Fruit fly (Drosophila melanogaster): ENCODE measurements around the gene CG10492.

Gene CG10492

DNA sequence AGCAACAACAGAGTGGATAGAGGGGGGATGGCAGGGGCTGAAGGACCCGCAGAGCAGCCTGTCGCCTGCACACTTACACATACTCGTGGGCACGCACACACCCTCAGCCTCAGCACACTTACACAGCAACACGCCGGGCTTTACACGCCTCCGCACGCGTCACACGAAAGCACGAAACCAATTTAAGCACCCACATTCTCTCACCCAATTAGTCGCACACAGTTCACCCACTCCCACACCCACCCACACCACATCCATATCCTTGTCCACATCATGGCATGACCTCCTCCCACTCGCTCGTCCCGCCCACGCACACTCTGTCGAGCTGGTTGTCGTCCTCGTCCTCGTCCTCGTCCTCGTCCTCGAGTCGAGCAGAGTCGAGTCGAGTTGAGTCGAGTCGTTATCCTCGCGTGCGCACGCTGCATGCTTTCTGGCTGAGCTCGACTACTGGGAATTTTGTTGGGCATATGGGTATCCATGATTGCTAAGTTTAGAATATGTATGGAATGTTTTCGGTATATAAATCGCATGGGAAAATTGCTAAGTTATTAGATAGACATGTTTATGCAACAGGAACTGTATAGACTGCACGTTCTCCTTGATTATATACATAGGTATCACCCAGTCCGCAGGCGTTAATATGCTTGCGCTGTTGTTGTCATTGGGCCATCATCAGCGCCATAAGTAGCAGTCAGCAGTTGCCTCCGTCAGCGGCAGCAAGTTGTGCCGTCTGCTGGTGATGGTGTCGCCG is 41.8 kb upstream of the CG10492 start (continued):
- TF ChIP-seq CG8632 (GFP tag; optimal IDR thresholded peaks at IDR 0.05) = peak; percentile 53
- TF ChIP-seq CG3032 (tag; optimal IDR thresholded peaks at IDR 0.05) = peak; percentile 76
- peak; percentile 63 for TF ChIP-seq CG15336 (GFP tag; IDR thresholded peaks at IDR 0.05)
- TF ChIP-seq CG32006 (GFP tag; optimal IDR thresholded peaks at IDR 0.05) = peak; percentile 76
- peak; percentile 61 for TF ChIP-seq Ets21C (GFP tag; optimal IDR thresholded peaks at IDR 0.05)
- TF ChIP-seq CG1621 (tag; optimal IDR thresholded peaks at IDR 0.05) = peak; percentile 72
- TF ChIP-seq CG6792 (GFP tag; optimal IDR thresholded peaks at IDR 0.05) = peak; percentile 75
- peak; percentile 70 for TF ChIP-seq acj6 (GFP tag; optimal IDR thresholded peaks at IDR 0.05)
- TF ChIP-seq fd59A (GFP tag; optimal IDR thresholded peaks at IDR 0.05) = peak; percentile 60
- TF ChIP-seq CG34406 (GFP tag; optimal IDR thresholded peaks at IDR 0.05) = peak; percentile 60

DNA sequence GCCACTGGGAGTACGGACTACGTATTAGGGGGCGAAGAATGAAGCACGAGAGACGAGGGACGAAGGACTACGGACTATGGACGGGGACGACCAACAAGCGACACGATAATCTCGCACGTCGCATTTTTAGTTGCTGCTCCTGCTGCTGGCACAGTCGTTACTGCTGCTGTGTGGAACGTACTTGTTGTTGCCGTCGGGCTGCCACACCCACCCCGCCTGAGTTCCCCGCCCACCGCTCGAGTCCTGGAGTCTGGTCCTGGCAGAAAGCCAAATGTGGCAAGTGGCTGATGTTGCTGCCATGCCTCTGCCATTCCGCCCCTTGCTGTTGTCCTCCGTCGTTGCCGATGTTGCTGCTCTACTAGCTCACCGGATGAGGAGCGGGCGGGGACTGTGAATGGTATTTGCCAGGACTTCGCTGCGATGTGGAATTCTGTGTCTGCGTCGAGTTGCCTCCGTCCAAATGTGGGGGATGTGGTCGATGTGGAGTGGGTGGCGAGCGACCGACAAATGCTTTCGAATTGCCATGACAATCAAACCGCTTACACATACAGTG is 41.0 kb upstream of the CG10492 start:
- TF ChIP-seq svp (GFP tag) = peak; percentile 9
- no peak for TF ChIP-seq CG10669 (GFP tag; optimal IDR thresholded peaks at IDR 0.05)

DNA sequence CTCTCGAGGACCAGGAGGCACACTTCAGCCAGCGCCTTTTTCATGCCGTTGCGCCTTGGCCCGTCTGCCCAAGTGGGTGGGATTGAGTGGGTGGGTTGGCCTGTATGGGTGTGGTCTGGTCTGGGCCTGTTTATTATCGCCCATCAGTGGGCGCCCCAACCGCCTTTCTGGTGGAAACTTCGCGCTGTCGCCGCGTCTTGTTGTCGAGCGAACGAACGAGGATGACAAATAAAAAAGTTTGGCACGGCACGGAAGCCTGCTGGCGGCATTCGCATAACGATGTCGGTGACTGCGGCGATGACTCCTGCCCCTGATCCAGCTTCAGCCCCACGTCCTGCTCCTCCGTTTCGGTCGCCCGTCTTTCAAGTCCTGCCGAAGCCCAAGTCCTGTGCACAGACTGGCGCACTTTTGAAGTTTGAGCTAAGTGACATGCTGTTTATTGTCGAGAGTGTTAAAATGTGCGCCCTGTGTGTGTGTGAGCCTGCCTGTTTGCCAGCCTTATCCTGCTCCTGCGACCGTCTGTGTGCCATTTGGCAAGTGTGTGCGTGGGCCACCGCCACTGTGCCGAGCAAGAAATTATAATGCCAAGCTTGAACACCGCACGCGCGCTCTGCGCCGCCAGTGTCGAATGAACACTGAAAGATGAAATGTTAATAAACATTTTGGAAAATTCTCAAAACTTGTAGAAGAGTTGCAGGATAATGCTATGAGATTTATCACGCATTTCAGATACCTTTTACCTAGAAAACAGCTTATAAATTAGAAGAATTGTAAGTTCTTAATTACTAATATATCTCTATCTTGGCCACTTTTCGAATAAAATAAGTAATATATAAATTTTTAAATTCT is 39.6 kb upstream of the CG10492 start:
- peak; percentile 29 for TF ChIP-seq CG6792 (GFP tag; optimal IDR thresholded peaks at IDR 0.05)
- no peak for TF ChIP-seq Blimp-1 (GFP tag; optimal IDR thresholded peaks at IDR 0.05)
- no peak for TF ChIP-seq Gug (GFP tag; IDR thresholded peaks at IDR 0.05)
- TF ChIP-seq CG11762 (GFP tag; optimal IDR thresholded peaks at IDR 0.05; ENCODE audit: insufficient read depth) = peak; percentile 28
- TF ChIP-seq CG15336 (GFP tag; IDR thresholded peaks at IDR 0.05) = peak; percentile 47
- TF ChIP-seq spab (GFP tag; optimal IDR thresholded peaks at IDR 0.05) = peak; percentile 48
- no peak for TF ChIP-seq Hr39 (GFP tag; optimal IDR thresholded peaks at IDR 0.05)
- peak; percentile 11 for TF ChIP-seq cyc (GFP tag; optimal IDR thresholded peaks at IDR 0.05)
- TF ChIP-seq fd85E (GFP tag; optimal IDR thresholded peaks at IDR 0.05) = no peak
- TF ChIP-seq fd59A (GFP tag; optimal IDR thresholded peaks at IDR 0.05) = peak; percentile 23
- TF ChIP-seq Sox102F (GFP tag; optimal IDR thresholded peaks at IDR 0.05) = peak; percentile 27
- peak in 1 of 2 experiments; percentile 35 for TF ChIP-seq salr (GFP tag; optimal IDR thresholded peaks at IDR 0.05)
- TF ChIP-seq OdsH (GFP tag; optimal IDR thresholded peaks at IDR 0.05) = peak; percentile 52
- peak; percentile 30 for TF ChIP-seq CG3919 (GFP tag; optimal IDR thresholded peaks at IDR 0.05)
- TF ChIP-seq CG6163 (GFP tag; IDR thresholded peaks at IDR 0.05) = no peak
- no peak for TF ChIP-seq CG7368 (GFP tag; optimal IDR thresholded peaks at IDR 0.05)
- no peak for TF ChIP-seq CG11294 (GFP tag; IDR thresholded peaks at IDR 0.05)
- TF ChIP-seq Eip93F (GFP tag; optimal IDR thresholded peaks at IDR 0.05) = no peak
- peak; percentile 28 for TF ChIP-seq Smox (GFP tag; optimal IDR thresholded peaks at IDR 0.05)
- no peak for TF ChIP-seq Sox14 (GFP tag; optimal IDR thresholded peaks at IDR 0.05)
- TF ChIP-seq dac (GFP tag; optimal IDR thresholded peaks at IDR 0.05) = no peak
- TF ChIP-seq Met (GFP tag; optimal IDR thresholded peaks at IDR 0.05) = peak; percentile 11
- TF ChIP-seq CG6854 (GFP tag; optimal IDR thresholded peaks at IDR 0.05) = no peak
- TF ChIP-seq CG3032 (tag; optimal IDR thresholded peaks at IDR 0.05) = peak; percentile 66
- TF ChIP-seq CG11902 (GFP tag; optimal IDR thresholded peaks at IDR 0.05) = no peak
- TF ChIP-seq CG6808 (GFP tag; optimal IDR thresholded peaks at IDR 0.05) = peak; percentile 70
- TF ChIP-seq Hr4 (GFP tag; optimal IDR thresholded peaks at IDR 0.05) = peak; percentile 39
- TF ChIP-seq svp (GFP tag) = peak; percentile 73
- peak; percentile 40; the same call in 1 of the 3 replicates for TF ChIP-seq CG8119 (GFP tag; IDR thresholded peaks at IDR 0.05)
- no peak for TF ChIP-seq Ets21C (GFP tag; optimal IDR thresholded peaks at IDR 0.05)
- peak; percentile 86 for TF ChIP-seq Eip78C (GFP tag)
- TF ChIP-seq CG10631 (GFP tag; optimal IDR thresholded peaks at IDR 0.05) = peak; percentile 41
- peak; percentile 14 for TF ChIP-seq Eip75B (GFP tag; optimal IDR thresholded peaks at IDR 0.05)
- TF ChIP-seq fkh (GFP tag; optimal IDR thresholded peaks at IDR 0.05) = peak; percentile 23
- TF ChIP-seq CG1621 (tag; optimal IDR thresholded peaks at IDR 0.05) = no peak
- peak; percentile 58 for TF ChIP-seq CG32006 (GFP tag; optimal IDR thresholded peaks at IDR 0.05)
- peak; percentile 39 for TF ChIP-seq CG6276 (GFP tag; optimal IDR thresholded peaks at IDR 0.05)
- peak; percentile 49 for TF ChIP-seq acj6 (GFP tag; optimal IDR thresholded peaks at IDR 0.05)
- TF ChIP-seq CG34406 (GFP tag; optimal IDR thresholded peaks at IDR 0.05) = peak; percentile 19
- TF ChIP-seq CG31627 (GFP tag; optimal IDR thresholded peaks at IDR 0.05) = no peak
